Worm (Caenorhabditis elegans): ENCODE results near the gene C14B1.8.

DNA sequence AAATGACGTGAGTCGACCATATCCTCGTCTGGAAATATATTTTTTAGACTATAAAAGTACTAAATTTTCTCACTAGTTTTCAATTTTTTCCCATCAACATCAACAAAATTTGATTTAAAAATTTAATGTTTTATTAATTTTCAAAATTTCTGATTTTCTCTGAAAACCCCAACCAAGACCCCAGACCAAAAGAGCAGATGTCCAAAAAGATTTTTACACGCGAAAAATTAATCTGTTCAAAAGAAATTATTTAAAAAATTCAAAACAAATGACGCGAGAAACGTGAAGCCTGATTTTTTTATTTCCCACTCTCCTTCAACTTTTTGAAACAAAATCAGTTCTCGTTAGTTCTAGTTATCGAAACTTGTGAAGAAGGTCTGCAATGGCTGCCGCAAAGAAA lies 11.0 kb upstream of the C14B1.8 start, which contains the start of gene F34D10.8:
- TF ChIP-seq ama-1 (optimal IDR thresholded peaks at IDR 0.05) (no peak), flt-1 (GFP tag; IDR thresholded peaks at IDR 0.05) (no peak), sea-1 (GFP tag; conservative IDR thresholded peaks at IDR 0.05) (no peak), hmbx-1 (tag; optimal IDR thresholded peaks at IDR 0.05) (no peak), ceh-13 (GFP tag; optimal IDR thresholded peaks at IDR 0.05) (no peak), B0310.2 (tag; optimal IDR thresholded peaks at IDR 0.05) (no peak), F13C5.2 (tag; optimal IDR thresholded peaks at IDR 0.05) (no peak), scrt-1 (GFP tag; IDR thresholded peaks at IDR 0.05) (no peak), ceh-36 (tag; optimal IDR thresholded peaks at IDR 0.05) (no peak)

Data from whole organism, early embryonic.